Worm (Caenorhabditis elegans) whole organism, L1 larva: Measurements from ENCODE around the gene D1086.7.

Experiments used
- C04F5.9 ChIP-seq: sonication (generic microtip); optimal IDR thresholded peaks from 2 replicates; lab custom pipeline; 2016; ENCODE audit warnings: missing genetic modification characterization, missing compliant biosample characterization
- C16A3.4 ChIP-seq: fragments of 150-350 bp; optimal IDR thresholded peaks from 2 replicates; lab custom pipeline; 2014; ENCODE audit warnings: missing biosample characterization, missing genetic modification characterization
- C34B4.2 ChIP-seq: sonication (generic microtip); optimal IDR thresholded peaks from 2 replicates; lab custom pipeline; 2017; ENCODE audit warnings: mild to moderate bottlenecking, missing genetic modification characterization, missing compliant biosample characterization
- Y116A8C.19 ChIP-seq: sonication (generic microtip); optimal IDR thresholded peaks from 2 replicates; lab custom pipeline; 2016; ENCODE audit warnings: missing compliant biosample characterization, missing genetic modification characterization, borderline replicate concordance
- aha-1 ChIP-seq: fragments of 150-350 bp; optimal IDR thresholded peaks from 2 replicates; lab custom pipeline; 2014; ENCODE audit warnings: missing biosample characterization, missing genetic modification characterization
- aly-2 ChIP-seq: fragments of 150-350 bp; optimal IDR thresholded peaks from 2 replicates; lab custom pipeline; 2014; ENCODE audit warnings: missing biosample characterization, missing genetic modification characterization
- ama-1 ChIP-seq: fragments of 150-350 bp; optimal IDR thresholded peaks from 2 replicates; lab custom pipeline; 2014
- ceh-8 ChIP-seq: fragments of 200-800 bp; sonication (Bioruptor generic); optimal IDR thresholded peaks from 2 replicates; lab custom pipeline; 2018; ENCODE audit warnings: mild to moderate bottlenecking, missing genetic modification characterization, moderate library complexity, missing compliant biosample characterization
- ceh-88 ChIP-seq: fragments of 200-800 bp; sonication (Bioruptor generic); IDR thresholded peaks from 2 replicates; pipeline ENCODE4 v1.3.6; 2022; ENCODE audit warnings: missing genetic modification characterization, missing compliant biosample characterization
- ceh-90 ChIP-seq: sonication (generic microtip); optimal IDR thresholded peaks from 2 replicates; lab custom pipeline; 2016; ENCODE audit warnings: missing genetic modification characterization, missing compliant biosample characterization
- dpl-1 ChIP-seq, 3 experiments: fragments of 150-350 bp in 2 of 3; sonication (generic microtip) in 1 of 3; optimal IDR thresholded peaks; 2 replicates each; lab custom pipeline; 2014 to 2017; ENCODE audit warnings: missing biosample characterization in 3 of 3, missing genetic modification characterization in 3 of 3, missing genetic modification reagents in 3 of 3
- efl-1 ChIP-seq, 4 experiments: fragments of 150-350 bp; optimal IDR thresholded peaks in 3 of 4; peaks in 1 of 4; 1 replicate in 1 of 4; 2 replicates in 3 of 4; lab custom pipeline; 2014; ENCODE audit warnings: missing biosample characterization in 2 of 4, missing genetic modification characterization in 2 of 4, missing genetic modification reagents in 2 of 4
- egl-27 ChIP-seq, 2 experiments: fragments of 150-350 bp in 1 of 2; sonication (generic microtip); optimal IDR thresholded peaks; 3 replicates each; lab custom pipeline; 2017 to 2018; ENCODE audit warnings: missing biosample characterization in 2 of 2, missing genetic modification characterization in 2 of 2, missing genetic modification reagents in 2 of 2
- elt-2 ChIP-seq: sonication (generic microtip); optimal IDR thresholded peaks from 2 replicates; lab custom pipeline; 2016; ENCODE audit warnings: missing genetic modification characterization, mild to moderate bottlenecking, inconsistent platforms, missing compliant biosample characterization, missing genetic modification reagents
- fkh-10 ChIP-seq: sonication (generic microtip); optimal IDR thresholded peaks from 2 replicates; lab custom pipeline; 2017; ENCODE audit warnings: missing biosample characterization, missing genetic modification reagents, missing genetic modification characterization
- fkh-4 ChIP-seq: sonication (generic microtip); optimal IDR thresholded peaks from 2 replicates; lab custom pipeline; 2016; ENCODE audit warnings: missing compliant biosample characterization, missing genetic modification characterization, borderline replicate concordance
- hlh-4 ChIP-seq: sonication (generic microtip); optimal IDR thresholded peaks from 2 replicates; lab custom pipeline; 2016; ENCODE audit warnings: mild to moderate bottlenecking, missing genetic modification characterization, missing compliant biosample characterization
- hpl-2 ChIP-seq: fragments of 150-350 bp; optimal IDR thresholded peaks from 2 replicates; lab custom pipeline; 2014; ENCODE audit warnings: missing biosample characterization, missing genetic modification reagents, missing genetic modification characterization
- irx-1 ChIP-seq: sonication (generic microtip); optimal IDR thresholded peaks from 2 replicates; lab custom pipeline; 2016; ENCODE audit warnings: missing genetic modification characterization, missing compliant biosample characterization
- isw-1 ChIP-seq: fragments of 200-800 bp; sonication (Bioruptor generic); IDR thresholded peaks from 2 replicates; pipeline ENCODE4 v1.3.6; 2022; ENCODE audit warnings: missing genetic modification characterization, missing compliant biosample characterization
- lin-13 ChIP-seq: fragments of 150-350 bp; optimal IDR thresholded peaks from 2 replicates; lab custom pipeline; 2014; ENCODE audit warnings: missing biosample characterization, missing genetic modification reagents, missing genetic modification characterization
- lin-35 ChIP-seq, 2 experiments: fragments of 150-350 bp; optimal IDR thresholded peaks; 2 replicates each; lab custom pipeline; 2014; ENCODE audit warnings: missing biosample characterization in 2 of 2, missing genetic modification characterization in 2 of 2, missing genetic modification reagents in 2 of 2
- lir-3 ChIP-seq: sonication (generic microtip); optimal IDR thresholded peaks from 2 replicates; lab custom pipeline; 2016; ENCODE audit warnings: mild to moderate bottlenecking, missing genetic modification characterization, moderate library complexity, missing compliant biosample characterization; ENCODE audit not compliant: poor library complexity
- mdl-1 ChIP-seq, 2 experiments: fragments of 150-350 bp; optimal IDR thresholded peaks; 2 replicates each; lab custom pipeline; 2014 to 2017; ENCODE audit warnings: missing biosample characterization in 2 of 2, missing genetic modification characterization in 2 of 2, inconsistent platforms in 1 of 2
- mef-2 ChIP-seq: fragments of 150-350 bp; optimal IDR thresholded peaks from 2 replicates; lab custom pipeline; 2014; ENCODE audit warnings: missing biosample characterization, missing genetic modification characterization
- nhr-11 ChIP-seq: fragments of 150-350 bp; optimal IDR thresholded peaks from 2 replicates; lab custom pipeline; 2014; ENCODE audit warnings: missing biosample characterization, missing genetic modification characterization
- nhr-237 ChIP-seq: fragments of 150-350 bp; optimal IDR thresholded peaks from 2 replicates; lab custom pipeline; 2014; ENCODE audit warnings: missing biosample characterization, missing genetic modification characterization
- nhr-71 ChIP-seq: sonication (generic microtip); optimal IDR thresholded peaks from 2 replicates; lab custom pipeline; 2016; ENCODE audit warnings: mild to moderate bottlenecking, missing genetic modification characterization, moderate library complexity, missing compliant biosample characterization
- pag-3 ChIP-seq: sonication (generic microtip); optimal IDR thresholded peaks from 2 replicates; lab custom pipeline; 2017; ENCODE audit warnings: missing genetic modification characterization, mild to moderate bottlenecking, missing compliant biosample characterization, antibody characterized with exemption, borderline replicate concordance; ENCODE audit not compliant: insufficient read depth
- pax-3 ChIP-seq: fragments of 200-800 bp; sonication (Bioruptor generic); optimal IDR thresholded peaks from 2 replicates; lab custom pipeline; 2018; ENCODE audit warnings: mild to moderate bottlenecking, missing genetic modification characterization, moderate library complexity, missing compliant biosample characterization
- rnt-1 ChIP-seq: sonication (generic microtip); optimal IDR thresholded peaks from 2 replicates; lab custom pipeline; 2016; ENCODE audit warnings: mild to moderate bottlenecking, missing genetic modification characterization, moderate library complexity, missing compliant biosample characterization
- skn-1 ChIP-seq: fragments of 150-350 bp; optimal IDR thresholded peaks from 2 replicates; lab custom pipeline; 2014; ENCODE audit warnings: missing biosample characterization, missing genetic modification characterization
- snpc-4 ChIP-seq: fragments of 150-350 bp; optimal IDR thresholded peaks from 2 replicates; lab custom pipeline; 2014; ENCODE audit warnings: missing biosample characterization, missing genetic modification characterization
- snu-23 ChIP-seq: sonication (generic microtip); optimal IDR thresholded peaks from 2 replicates; lab custom pipeline; 2016; ENCODE audit warnings: missing genetic modification characterization, missing compliant biosample characterization
- tbx-2 ChIP-seq: sonication (generic microtip); optimal IDR thresholded peaks from 2 replicates; lab custom pipeline; 2016; ENCODE audit warnings: missing genetic modification characterization, missing compliant biosample characterization
- tlp-1 ChIP-seq: fragments of 150-350 bp; optimal IDR thresholded peaks from 2 replicates; lab custom pipeline; 2014; ENCODE audit warnings: missing biosample characterization, missing genetic modification characterization
- unc-62 ChIP-seq: fragments of 150-350 bp; optimal IDR thresholded peaks from 2 replicates; lab custom pipeline; 2014; ENCODE audit warnings: missing biosample characterization, missing genetic modification reagents, missing genetic modification characterization
- unc-86 ChIP-seq: sonication (generic microtip); optimal IDR thresholded peaks from 2 replicates; lab custom pipeline; 2016; ENCODE audit warnings: missing genetic modification characterization, missing compliant biosample characterization
- ztf-11 ChIP-seq, 2 experiments: sonication (generic microtip); optimal IDR thresholded peaks; 2 replicates each; lab custom pipeline; 2016 to 2017; ENCODE audit warnings: missing genetic modification characterization in 2 of 2, missing biosample characterization in 1 of 2, missing compliant biosample characterization in 1 of 2
- ztf-4 ChIP-seq: fragments of 150-350 bp; optimal IDR thresholded peaks from 2 replicates; lab custom pipeline; 2014; ENCODE audit warnings: missing biosample characterization, missing genetic modification characterization

The D1086.7 gene

ce11 chrV:14055097-14055496, 29.0 kb upstream of the D1086.7 start (continued):
- TF ChIP-seq Y116A8C.19 (peak; percentile 98), pax-3 (tag; lab: Kevin White, UChicago) (peak; percentile 100), egl-27 (tag; optimal IDR thresholded peaks at IDR 0.05; lab: Kevin White, UChicago) (peak in 1 of 2 experiments; percentile 4), isw-1 (peak; percentile 99), nhr-237 (tag; lab: Kevin White, UChicago) (peak; percentile 63), aly-2 (tag; lab: Kevin White, UChicago) (peak; percentile 31), irx-1 (tag; lab: Kevin White, UChicago) (peak; percentile 99), C16A3.4 (tag; lab: Kevin White, UChicago) (peak; percentile 82), skn-1 (tag; lab: Kevin White, UChicago) (peak; percentile 62), tbx-2 (tag; lab: Kevin White, UChicago) (peak; percentile 99), unc-86 (tag; lab: Kevin White, UChicago) (peak; percentile 94), dpl-1 (GFP tag; optimal IDR thresholded peaks at IDR 0.05; lab: Kevin White, UChicago) (peak; percentile 80 to 87 (median 81)), lin-35 (GFP tag; optimal IDR thresholded peaks at IDR 0.05; lab: Kevin White, UChicago) (peak; percentile 83 to 89), C04F5.9 (tag; lab: Kevin White, UChicago) (peak; percentile 96), ztf-11 (tag; optimal IDR thresholded peaks at IDR 0.05; lab: Kevin White, UChicago) (peak in 1 of 2 experiments; percentile 100), nhr-11 (tag; lab: Kevin White, UChicago) (peak; percentile 80), ceh-8 (GFP tag; lab: Kevin White, UChicago) (peak; percentile 97), lin-13 (GFP tag; lab: Kevin White, UChicago) (peak; percentile 92)

ce11 chrV:14057540-14057939, 26.5 kb upstream of the D1086.7 start, which contains the start of gene F58D12.3:
TSS of gene F58D12.3 (plus strand) at chrV:14057840.
- no peak for TF ChIP-seq lir-3 (tag; lab: Kevin White, UChicago)
- TF ChIP-seq pag-3 (tag; lab: Kevin White, UChicago): no peak
- no peak for TF ChIP-seq mdl-1 (tag; optimal IDR thresholded peaks at IDR 0.05; lab: Kevin White, UChicago)
- no peak for TF ChIP-seq ama-1 (lab: Kevin White, UChicago)
- no peak for TF ChIP-seq snpc-4 (tag; lab: Kevin White, UChicago)
- no peak for TF ChIP-seq aha-1 (tag; lab: Kevin White, UChicago)
- no peak for TF ChIP-seq fkh-10 (GFP tag; lab: Kevin White, UChicago)
- TF ChIP-seq hlh-4 (tag; lab: Kevin White, UChicago): no peak
- no peak for TF ChIP-seq fkh-4
- TF ChIP-seq elt-2: no peak

ce11 chrV:14063980-14064379, 20.1 kb upstream of the D1086.7 start:
- no peak for TF ChIP-seq ztf-4 (tag; lab: Kevin White, UChicago)
- no peak for TF ChIP-seq snpc-4 (tag; lab: Kevin White, UChicago)

DNA sequence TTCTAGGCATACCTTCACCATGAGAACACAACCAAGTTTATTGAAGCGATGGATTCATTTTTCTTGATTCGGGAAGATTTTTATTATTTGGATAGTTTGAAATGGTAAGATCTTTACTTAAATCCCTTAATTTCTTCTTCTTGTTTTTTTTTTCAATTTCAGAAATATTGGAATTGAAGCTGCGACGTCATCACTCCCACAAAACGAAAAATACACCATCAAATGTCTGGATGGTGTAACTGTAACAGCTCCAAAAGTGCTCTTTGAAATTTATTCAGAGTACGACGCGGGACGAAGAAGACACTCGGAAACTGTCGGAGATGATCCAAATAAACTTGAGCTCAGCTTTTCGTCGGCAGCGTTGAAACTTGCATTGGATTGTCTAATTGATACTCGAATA, 19.6 kb upstream of the D1086.7 start, which contains the start of gene D1086.21:
D1086.21 (plus strand) TSS at position 301 of the 400 bp plus-strand sequence.
- TF ChIP-seq ceh-88 (no peak), ceh-90 (no peak), nhr-71 (tag; lab: Kevin White, UChicago) (no peak), mef-2 (no peak), C34B4.2 (no peak), snu-23 (GFP tag; lab: Kevin White, UChicago) (no peak), hpl-2 (no peak), efl-1 (optimal IDR thresholded peaks at IDR 0.05; lab: Kevin White, UChicago) (no peak), efl-1 (GFP tag; optimal IDR thresholded peaks at IDR 0.05 in 1 of 2; lab: Kevin White, UChicago) (no peak), tlp-1 (tag; lab: Kevin White, UChicago) (no peak), rnt-1 (tag; lab: Kevin White, UChicago) (no peak), unc-62 (GFP tag; lab: Kevin White, UChicago) (no peak)
- TF ChIP-seq, all 84 proteins: peak for 0
